Worm (Caenorhabditis elegans) whole organism, midembryonic: ENCODE measurements around the gene T27E7.4.
"Not testable (repeated sequence)": the region's sequence is repeated elsewhere in the genome, so short reads cannot be mapped to it uniquely, and the experiment has no call there.

Source experiments
- T22C8.4 ChIP-seq: fragments of 200-800 bp; sonication (Bioruptor generic); IDR thresholded peaks from 2 replicates; pipeline ENCODE4 v1.3.6; 2022; ENCODE audit warnings: missing genetic modification characterization, missing compliant biosample characterization
- cog-1 ChIP-seq: sonication (generic microtip); optimal IDR thresholded peaks from 2 replicates; lab custom pipeline; 2016; ENCODE audit warnings: missing genetic modification characterization, missing compliant biosample characterization
- flt-1 ChIP-seq: fragments of 200-800 bp; sonication (Bioruptor generic); IDR thresholded peaks from 2 replicates; pipeline ENCODE4 v1.3.6; 2022; ENCODE audit warnings: missing genetic modification characterization, missing compliant biosample characterization
- klf-2 ChIP-seq: fragments of 200-800 bp; sonication (Bioruptor generic); conservative IDR thresholded peaks from 2 replicates; pipeline ENCODE4 v1.3.6; 2022; ENCODE audit warnings: missing genetic modification reagents, missing genetic modification characterization, missing compliant biosample characterization
- med-1 ChIP-seq: sonication (generic microtip); optimal IDR thresholded peaks from 2 replicates; lab custom pipeline; 2017; ENCODE audit warnings: missing genetic modification characterization, mild to moderate bottlenecking, missing compliant biosample characterization, antibody characterized with exemption, missing genetic modification reagents; ENCODE audit not compliant: insufficient read depth
- ref-1 ChIP-seq: fragments of 200-800 bp; sonication (Bioruptor generic); conservative IDR thresholded peaks from 2 replicates; pipeline ENCODE4 v1.3.6; 2022; ENCODE audit warnings: missing genetic modification reagents, missing genetic modification characterization, missing compliant biosample characterization
- tab-1 ChIP-seq: fragments of 200-800 bp; sonication (Bioruptor generic); IDR thresholded peaks from 2 replicates; pipeline ENCODE4 v1.3.6; 2022; ENCODE audit warnings: missing genetic modification characterization, missing compliant biosample characterization
- ztf-23 ChIP-seq: fragments of 200-800 bp; sonication (Bioruptor generic); IDR thresholded peaks from 2 replicates; pipeline ENCODE4 v1.3.6; 2022; ENCODE audit warnings: missing genetic modification reagents, missing genetic modification characterization, missing compliant biosample characterization
- ztf-29 ChIP-seq: fragments of 200-800 bp; sonication (Bioruptor generic); IDR thresholded peaks from 2 replicates; pipeline ENCODE4 v1.3.6; 2022; ENCODE audit warnings: missing genetic modification reagents, missing genetic modification characterization, missing compliant biosample characterization

Gene T27E7.4

DNA sequence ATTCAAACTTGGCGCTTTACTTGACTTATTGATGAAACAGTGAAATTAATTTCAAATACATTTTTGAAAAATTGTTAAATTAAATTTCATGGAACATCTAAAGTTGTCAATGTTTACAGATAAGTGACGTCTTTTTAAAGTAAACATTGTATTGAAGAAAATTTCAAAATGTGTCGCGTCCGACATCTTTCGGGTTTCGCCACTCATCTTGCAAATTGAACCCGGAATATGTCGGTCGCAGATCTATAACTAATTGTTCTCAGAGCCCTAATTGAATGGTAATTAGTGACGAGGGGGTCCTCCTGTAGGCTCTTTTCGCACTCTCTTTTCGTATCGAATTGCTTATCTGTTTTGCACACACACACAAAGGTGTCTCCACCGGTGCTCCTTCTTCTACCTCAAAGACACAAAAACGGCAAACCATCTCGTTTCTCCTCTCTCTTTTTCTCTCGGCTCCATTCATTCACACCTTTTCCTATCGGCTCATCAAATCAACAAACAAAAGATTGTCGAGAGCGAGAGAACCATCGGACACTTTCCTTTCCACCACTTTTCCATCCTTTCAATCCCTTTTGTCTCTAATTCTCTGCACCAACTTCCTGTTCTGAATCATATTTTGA lies 27.9 kb upstream of the T27E7.4 start:
- TF ChIP-seq klf-2 (GFP tag; lab: Robert Waterston, UW) (no peak), T22C8.4 (GFP tag; lab: Robert Waterston, UW) (no peak), flt-1 (GFP tag; lab: Robert Waterston, UW) (no peak), ztf-23 (GFP tag; lab: Robert Waterston, UW) (no peak), ref-1 (no peak), ztf-29 (no peak), cog-1 (no peak)

DNA sequence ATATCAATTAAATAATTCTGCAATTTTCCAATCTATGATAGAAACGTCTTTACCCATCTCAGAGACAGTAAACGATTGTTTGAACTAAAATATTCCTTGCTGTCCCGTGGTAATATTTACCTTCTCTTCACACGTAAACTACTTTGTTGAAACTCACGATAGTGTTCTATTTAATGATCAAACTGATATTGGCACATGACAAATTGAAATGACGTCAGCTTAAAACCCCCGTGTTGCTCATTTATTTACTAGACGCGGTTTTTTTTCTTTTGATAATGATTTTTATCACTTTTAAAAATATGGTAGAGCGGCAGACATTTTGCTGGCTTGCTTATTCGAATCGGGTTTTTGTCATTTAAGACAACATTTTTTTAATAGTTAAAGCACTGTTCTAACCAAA lies 26.8 kb upstream of the T27E7.4 start:
- no peak for TF ChIP-seq klf-2 (GFP tag; lab: Robert Waterston, UW)
- TF ChIP-seq tab-1 (GFP tag; lab: Robert Waterston, UW) = no peak
- no peak for TF ChIP-seq ztf-23 (GFP tag; lab: Robert Waterston, UW)
- TF ChIP-seq ztf-29 = no peak

DNA sequence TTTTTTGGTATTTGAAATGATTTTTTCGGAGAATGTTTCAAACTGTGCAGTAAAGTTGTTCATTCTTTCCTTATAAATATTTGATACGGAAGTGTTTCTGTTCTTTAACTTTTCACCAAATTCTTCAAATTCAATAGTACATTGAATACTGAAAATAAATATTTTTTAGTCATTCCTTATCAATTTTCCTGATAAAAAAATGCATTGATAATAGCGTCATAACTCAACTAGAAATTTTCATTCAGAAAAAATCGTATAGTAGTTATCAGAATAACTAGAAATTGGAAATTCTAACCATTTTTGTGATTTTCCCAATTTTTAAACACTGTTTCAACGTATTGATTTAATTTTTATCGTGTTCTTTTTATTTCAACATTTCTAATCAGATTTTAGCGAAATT lies 24.4 kb upstream of the T27E7.4 start:
- TF ChIP-seq med-1 = no peak
- no peak for TF ChIP-seq flt-1 (GFP tag; lab: Robert Waterston, UW)
- no peak for TF ChIP-seq ref-1
- TF ChIP-seq klf-2 (GFP tag; lab: Robert Waterston, UW) = no peak
- no peak for TF ChIP-seq ztf-23 (GFP tag; lab: Robert Waterston, UW)
- TF ChIP-seq ztf-29 = no peak
- no peak for TF ChIP-seq cog-1
- no peak for TF ChIP-seq T22C8.4 (GFP tag; lab: Robert Waterston, UW)
- no peak for TF ChIP-seq tab-1 (GFP tag; lab: Robert Waterston, UW)

DNA sequence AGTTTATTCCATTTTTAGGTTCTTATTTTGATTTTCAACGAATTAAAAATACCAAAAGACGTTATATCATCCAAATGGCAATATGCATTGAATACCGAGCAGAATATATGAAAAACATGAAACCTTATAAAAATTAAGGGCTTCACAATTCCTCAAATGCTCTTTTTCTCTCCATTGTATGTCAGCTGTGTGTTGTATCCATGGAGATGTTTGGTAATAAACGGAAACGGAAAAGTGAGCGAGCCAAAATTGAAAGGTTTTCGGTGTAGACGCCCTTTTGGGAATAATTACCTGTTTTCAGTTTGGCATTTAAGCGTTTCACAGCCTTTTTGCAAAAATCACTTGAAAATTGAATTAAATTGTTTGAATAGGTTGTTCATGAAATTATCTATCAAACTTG lies 22.8 kb upstream of the T27E7.4 start:
- TF ChIP-seq ztf-23 (GFP tag; lab: Robert Waterston, UW) (no peak), ztf-29 (no peak), med-1 (no peak), flt-1 (GFP tag; lab: Robert Waterston, UW) (no peak), ref-1 (no peak), cog-1 (no peak), T22C8.4 (GFP tag; lab: Robert Waterston, UW) (no peak), klf-2 (GFP tag; lab: Robert Waterston, UW) (no peak), tab-1 (GFP tag; lab: Robert Waterston, UW) (no peak)

DNA sequence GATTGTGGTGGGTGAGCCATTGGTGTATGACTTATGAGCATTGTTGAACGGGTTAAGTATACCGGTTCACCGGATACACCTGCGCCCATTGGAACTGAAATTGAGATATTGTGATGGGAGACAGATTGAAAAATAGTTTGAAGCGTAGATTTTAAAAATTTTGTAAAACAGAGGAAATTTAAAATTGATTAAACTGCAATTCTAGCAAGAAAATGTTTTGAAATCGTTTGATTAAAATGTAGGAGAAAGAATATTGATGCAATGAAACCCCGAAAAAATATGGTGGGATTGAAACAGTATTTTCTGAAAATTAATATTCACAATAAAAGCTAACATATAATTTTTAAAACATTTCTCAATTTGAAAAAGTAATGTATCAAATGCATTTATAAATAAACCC lies 19.9 kb upstream of the T27E7.4 start, which contains the start of gene Y57G11B.6:
Gene Y57G11B.6 (minus strand): TSS at position 101 of the 400 bp plus-strand sequence.
- TF ChIP-seq med-1 (no peak), tab-1 (GFP tag; lab: Robert Waterston, UW) (no peak), ztf-23 (GFP tag; lab: Robert Waterston, UW) (no peak), klf-2 (GFP tag; lab: Robert Waterston, UW) (no peak), ref-1 (no peak), ztf-29 (no peak), cog-1 (no peak), flt-1 (GFP tag; lab: Robert Waterston, UW) (no peak), T22C8.4 (GFP tag; lab: Robert Waterston, UW) (no peak)

DNA sequence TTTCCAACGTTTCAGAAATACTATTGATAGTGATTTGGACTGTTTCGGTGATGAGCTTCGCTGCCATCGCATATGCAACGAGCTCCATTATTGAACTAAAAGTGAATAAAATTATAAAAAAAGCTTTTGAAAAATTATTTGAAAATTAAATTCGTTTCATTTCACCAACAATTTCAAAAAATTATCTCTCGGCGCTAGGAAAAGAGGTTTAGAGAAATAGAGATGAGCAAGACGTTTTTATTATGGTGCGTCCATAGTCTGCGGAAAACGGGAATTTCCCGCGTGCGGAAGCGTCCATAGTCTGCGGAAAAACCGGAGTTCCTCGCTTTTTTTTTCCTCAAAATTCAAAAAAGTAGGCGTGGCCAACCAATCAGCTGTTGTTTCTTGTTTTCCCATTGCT lies 17.0 kb upstream of the T27E7.4 start, which contains the start of gene pals-30:
Gene pals-30 (minus strand): TSS at position 101 of the 400 bp plus-strand sequence.
- TF ChIP-seq ref-1; med-1; klf-2 (GFP tag; lab: Robert Waterston, UW): not testable (repeated sequence)

DNA sequence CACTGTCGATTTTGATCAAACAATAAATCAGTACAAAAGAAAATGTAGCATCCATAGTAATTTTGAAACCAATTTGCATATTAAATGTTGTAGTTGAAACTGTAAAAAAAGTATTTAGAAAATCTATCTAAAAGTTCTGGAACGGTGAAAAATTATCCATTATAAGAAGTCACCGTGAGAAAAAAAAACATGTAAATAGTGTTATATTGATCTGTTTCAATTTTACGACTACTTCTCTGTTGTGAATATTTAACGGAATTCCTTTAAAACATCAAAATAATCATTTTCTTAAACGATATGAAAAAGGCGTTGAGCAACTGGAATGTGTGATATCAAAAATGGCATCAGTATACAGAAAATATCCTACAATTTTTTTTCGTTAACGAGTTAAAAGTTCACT lies 14.4 kb upstream of the T27E7.4 start, which contains the start of gene T27E7.9:
Gene T27E7.9 (minus strand): TSS at position 101 of the 400 bp plus-strand sequence.
- TF ChIP-seq ref-1 = no peak
- no peak for TF ChIP-seq klf-2 (GFP tag; lab: Robert Waterston, UW)
- TF ChIP-seq ztf-23 (GFP tag; lab: Robert Waterston, UW) = no peak
- no peak for TF ChIP-seq T22C8.4 (GFP tag; lab: Robert Waterston, UW)
- TF ChIP-seq ztf-29 = no peak
- no peak for TF ChIP-seq tab-1 (GFP tag; lab: Robert Waterston, UW)
- TF ChIP-seq flt-1 (GFP tag; lab: Robert Waterston, UW) = no peak
- TF ChIP-seq cog-1 = no peak
- no peak for TF ChIP-seq med-1

DNA sequence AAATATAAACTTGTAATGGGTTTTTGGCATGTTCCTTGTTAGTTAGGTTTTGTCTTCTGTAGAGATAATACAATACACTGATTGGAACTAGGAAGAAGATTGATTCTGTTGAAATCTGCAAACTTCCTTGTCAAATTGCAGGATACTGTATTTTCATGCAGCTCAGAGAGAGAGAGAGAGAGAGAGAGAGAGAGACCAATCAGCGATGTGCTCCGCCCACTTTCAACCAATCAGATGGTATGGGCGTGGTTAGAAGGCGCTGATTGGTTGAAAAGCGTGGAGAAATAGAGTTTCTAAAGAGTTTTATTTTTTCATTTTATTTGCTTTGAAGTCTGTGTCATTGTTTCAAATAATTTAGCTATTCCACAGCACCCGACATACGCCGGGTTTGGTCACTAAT lies 12.4 kb upstream of the T27E7.4 start:
- no peak for TF ChIP-seq ref-1
- no peak for TF ChIP-seq tab-1 (GFP tag; lab: Robert Waterston, UW)
- TF ChIP-seq flt-1 (GFP tag; lab: Robert Waterston, UW) = no peak
- no peak for TF ChIP-seq klf-2 (GFP tag; lab: Robert Waterston, UW)
- TF ChIP-seq ztf-23 (GFP tag; lab: Robert Waterston, UW) = no peak
- no peak for TF ChIP-seq T22C8.4 (GFP tag; lab: Robert Waterston, UW)
- TF ChIP-seq cog-1 = no peak
- no peak for TF ChIP-seq ztf-29
- TF ChIP-seq med-1 = no peak

DNA sequence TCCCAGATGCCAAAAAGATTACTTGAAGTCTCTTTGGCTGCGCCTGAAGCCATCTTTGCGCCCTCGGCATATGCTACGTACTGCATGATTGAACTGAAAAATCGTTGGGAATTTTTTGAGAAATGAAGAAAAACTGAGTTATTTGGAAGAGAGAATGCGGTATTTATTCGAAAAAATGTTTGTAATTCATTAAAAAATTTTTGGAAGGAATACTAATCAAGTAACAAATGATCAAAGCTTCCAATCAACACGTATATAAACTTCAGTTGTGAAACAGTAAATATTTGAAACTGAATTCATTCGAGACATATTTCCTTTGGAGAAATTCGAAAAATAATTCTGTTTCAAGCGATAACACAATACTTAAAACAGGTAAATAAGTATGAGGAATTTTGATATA lies 7.7 kb upstream of the T27E7.4 start, which contains the start of gene pals-29:
Gene pals-29 (minus strand): TSS at position 101 of the 400 bp plus-strand sequence.
- TF ChIP-seq cog-1 (no peak), ztf-23 (GFP tag; lab: Robert Waterston, UW) (no peak), med-1 (no peak), klf-2 (GFP tag; lab: Robert Waterston, UW) (no peak), ref-1 (no peak), T22C8.4 (GFP tag; lab: Robert Waterston, UW) (no peak), ztf-29 (no peak), tab-1 (GFP tag; lab: Robert Waterston, UW) (no peak), flt-1 (GFP tag; lab: Robert Waterston, UW) (no peak)

DNA sequence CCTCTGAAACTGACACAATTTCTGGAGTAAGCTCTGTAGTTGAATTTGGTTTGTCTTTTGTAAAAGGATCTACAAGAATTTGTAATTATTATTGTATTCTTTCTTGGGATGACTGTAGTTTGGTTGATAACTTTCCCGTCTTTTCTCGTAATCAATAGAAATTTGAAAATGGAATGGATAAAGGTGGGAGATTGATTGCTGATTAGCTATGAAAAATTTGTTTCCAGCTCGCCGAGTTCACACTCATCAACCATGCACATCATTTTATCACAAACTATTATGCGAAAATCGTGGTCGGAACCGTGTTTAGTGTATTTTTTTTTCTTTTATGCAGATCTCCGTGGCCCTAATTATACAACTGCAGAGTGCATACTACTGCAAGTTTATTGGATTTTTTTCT lies 2.0 kb upstream of the T27E7.4 start, which contains the start of gene T27E7.5:
Gene T27E7.5 (plus strand): TSS at position 253 of the 400 bp plus-strand sequence.
- TF ChIP-seq tab-1 (GFP tag; lab: Robert Waterston, UW) (no peak), ztf-29 (no peak), cog-1 (no peak), flt-1 (GFP tag; lab: Robert Waterston, UW) (no peak), med-1 (no peak), ref-1 (no peak), ztf-23 (GFP tag; lab: Robert Waterston, UW) (no peak), klf-2 (GFP tag; lab: Robert Waterston, UW) (no peak), T22C8.4 (GFP tag; lab: Robert Waterston, UW) (no peak)
